Worm (Caenorhabditis elegans) whole organism, midembryonic: ENCODE results near the gene ZK856.11.

ENCODE experiments used
- flt-1 ChIP-seq: fragments of 200-800 bp; sonication (Bioruptor generic); IDR thresholded peaks from 2 replicates; pipeline ENCODE4 v1.3.6; 2022; ENCODE audit warnings: missing genetic modification characterization, missing compliant biosample characterization
- ref-1 ChIP-seq: fragments of 200-800 bp; sonication (Bioruptor generic); conservative IDR thresholded peaks from 2 replicates; pipeline ENCODE4 v1.3.6; 2022; ENCODE audit warnings: missing genetic modification reagents, missing genetic modification characterization, missing compliant biosample characterization
- ztf-29 ChIP-seq: fragments of 200-800 bp; sonication (Bioruptor generic); IDR thresholded peaks from 2 replicates; pipeline ENCODE4 v1.3.6; 2022; ENCODE audit warnings: missing genetic modification reagents, missing genetic modification characterization, missing compliant biosample characterization

- no peak for TF ChIP-seq flt-1 (GFP tag; lab: Robert Waterston, UW)
- no peak for TF ChIP-seq ref-1 (GFP tag; lab: Robert Waterston, UW)
- TF ChIP-seq ztf-29, result no peak
These were observed 47.9 kb upstream of the ZK856.11 start for ce11 chrV:10252682-10253081.
